Fruit fly (Drosophila melanogaster) whole organism, prepupa: ENCODE data around the gene Lrrk.

ENCODE experiments used
- CG11902 ChIP-seq: fragments of 200-800 bp; sonication (Bioruptor generic); optimal IDR thresholded peaks from 3 replicates; lab custom pipeline; 2016; ENCODE audit warnings: missing biosample characterization, missing genetic modification characterization
- CG1621 ChIP-seq: fragments of 200-800 bp; sonication (Bioruptor generic); optimal IDR thresholded peaks from 3 replicates; lab custom pipeline; 2018; ENCODE audit warnings: missing biosample characterization, mild to moderate bottlenecking, missing genetic modification characterization
- CG16779 ChIP-seq: fragments of 200-800 bp; sonication (Bioruptor generic); optimal IDR thresholded peaks from 3 replicates; lab custom pipeline; 2017; ENCODE audit warnings: missing biosample characterization, mild to moderate bottlenecking, missing genetic modification characterization
- CG3032 ChIP-seq: fragments of 200-800 bp; optimal IDR thresholded peaks from 2 replicates; lab custom pipeline; 2019; ENCODE audit warnings: missing biosample characterization, mild to moderate bottlenecking, missing genetic modification characterization, moderate library complexity
- CG3919 ChIP-seq: fragments of 200-800 bp; sonication (Bioruptor generic); optimal IDR thresholded peaks from 3 replicates; lab custom pipeline; 2016; ENCODE audit warnings: missing biosample characterization, missing genetic modification characterization
- CG6792 ChIP-seq: fragments of 200-800 bp; sonication (Bioruptor generic); optimal IDR thresholded peaks from 3 replicates; lab custom pipeline; 2016; ENCODE audit warnings: missing biosample characterization, missing genetic modification characterization
- CG6854 ChIP-seq: fragments of 200-800 bp; sonication (Bioruptor generic); optimal IDR thresholded peaks from 2 replicates; lab custom pipeline; 2017; ENCODE audit warnings: missing biosample characterization, mild to moderate bottlenecking, missing genetic modification characterization
- CG8319 ChIP-seq: fragments of 200-800 bp; sonication (Bioruptor generic); optimal IDR thresholded peaks from 3 replicates; lab custom pipeline; 2016; ENCODE audit warnings: missing biosample characterization, missing genetic modification characterization
- CG9139 ChIP-seq: fragments of 200-800 bp; sonication (Bioruptor generic); optimal IDR thresholded peaks from 3 replicates; lab custom pipeline; 2017; ENCODE audit warnings: missing biosample characterization, mild to moderate bottlenecking, missing genetic modification characterization
- Met ChIP-seq: fragments of 200-800 bp; sonication (Bioruptor generic); optimal IDR thresholded peaks from 3 replicates; lab custom pipeline; 2016; ENCODE audit warnings: missing biosample characterization, missing genetic modification characterization
- Sox14 ChIP-seq: fragments of 200-800 bp; sonication (Bioruptor generic); optimal IDR thresholded peaks from 3 replicates; lab custom pipeline; 2016; ENCODE audit warnings: missing biosample characterization, missing genetic modification characterization
- dsx ChIP-seq: fragments of 200-800 bp; optimal IDR thresholded peaks from 3 replicates; lab custom pipeline; 2019; ENCODE audit warnings: missing biosample characterization, mild to moderate bottlenecking, missing genetic modification characterization, moderate library complexity; ENCODE audit not compliant: poor library complexity, severe bottlenecking
- pdm3 ChIP-seq: fragments of 200-800 bp; sonication (Bioruptor generic); optimal IDR thresholded peaks from 3 replicates; lab custom pipeline; 2016; ENCODE audit warnings: missing biosample characterization, missing genetic modification characterization
- ss ChIP-seq, 2 experiments: fragments of 200-800 bp; sonication (Bioruptor generic); optimal IDR thresholded peaks; 2 replicates in 1 of 2; 3 replicates in 1 of 2; lab custom pipeline; 2017 to 2018; ENCODE audit warnings: mild to moderate bottlenecking in 2 of 2, missing biosample characterization in 2 of 2, missing genetic modification characterization in 2 of 2, moderate library complexity in 1 of 2

DNA sequence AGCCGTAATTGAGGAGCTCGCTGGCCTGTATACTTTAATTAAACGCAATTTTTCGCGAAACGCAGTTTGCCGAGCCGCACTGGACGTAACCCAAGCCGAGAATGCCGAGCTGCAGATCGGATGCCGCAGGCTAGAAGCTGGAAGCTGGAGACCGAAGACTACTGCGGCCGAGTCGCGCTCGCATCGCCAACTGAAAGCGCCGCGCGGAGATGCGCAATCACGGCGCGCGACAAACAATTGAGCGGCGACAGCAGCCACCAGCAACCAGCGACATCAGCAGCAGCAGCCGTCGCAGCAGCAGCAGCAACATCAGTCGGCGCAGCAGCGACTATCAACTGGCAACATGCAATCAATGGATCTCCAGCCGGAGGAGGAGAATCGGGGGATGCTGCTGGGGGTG, 21.4 kb downstream of the Lrrk start:
- no peak for TF ChIP-seq CG16779 (tag; lab: Kevin White, UChicago)
- TF ChIP-seq CG3032 (tag; lab: Kevin White, UChicago): no peak
- TF ChIP-seq ss (GFP tag; optimal IDR thresholded peaks at IDR 0.05; lab: Kevin White, UChicago): no peak
- no peak for TF ChIP-seq Met (GFP tag; lab: Kevin White, UChicago)
- TF ChIP-seq CG6792: no peak
- TF ChIP-seq pdm3 (GFP tag; lab: Kevin White, UChicago): no peak
- TF ChIP-seq CG11902: no peak
- TF ChIP-seq dsx (GFP tag; lab: Kevin White, UChicago): no peak
- TF ChIP-seq CG3919: peak; percentile 12
- TF ChIP-seq CG6854: no peak
- TF ChIP-seq CG9139 (GFP tag; lab: Kevin White, UChicago): no peak
- TF ChIP-seq CG1621 (tag; lab: Kevin White, UChicago): no peak
- TF ChIP-seq Sox14 (GFP tag; lab: Kevin White, UChicago): no peak
- TF ChIP-seq CG8319 (GFP tag; lab: Kevin White, UChicago): no peak
